Worm (Caenorhabditis elegans) whole organism, late embryonic: Measurements from ENCODE around the gene R105.1.

Source experiments
- F13H6.1 ChIP-seq: sonication (generic microtip); optimal IDR thresholded peaks from 2 replicates; lab custom pipeline; 2016; ENCODE audit warnings: missing genetic modification characterization, missing compliant biosample characterization
- K02D7.2 ChIP-seq: sonication (generic microtip); optimal IDR thresholded peaks from 2 replicates; lab custom pipeline; 2017; ENCODE audit warnings: mild to moderate bottlenecking, missing genetic modification characterization, missing compliant biosample characterization
- T23F11.4 ChIP-seq: fragments of 200-800 bp; sonication (Bioruptor generic); optimal IDR thresholded peaks from 2 replicates; lab custom pipeline; 2018; ENCODE audit warnings: mild to moderate bottlenecking, missing genetic modification characterization, missing compliant biosample characterization
- Y22D7AL.16 ChIP-seq: sonication (generic microtip); optimal IDR thresholded peaks from 2 replicates; lab custom pipeline; 2016; ENCODE audit warnings: missing genetic modification characterization, missing compliant biosample characterization
- ceh-18 ChIP-seq: sonication (generic microtip); optimal IDR thresholded peaks from 2 replicates; lab custom pipeline; 2016; ENCODE audit warnings: missing genetic modification characterization, missing compliant biosample characterization
- ceh-19 ChIP-seq: fragments of 200-800 bp; sonication (Bioruptor generic); optimal IDR thresholded peaks from 2 replicates; lab custom pipeline; 2018; ENCODE audit warnings: mild to moderate bottlenecking, missing genetic modification characterization, missing compliant biosample characterization
- ceh-2 ChIP-seq: sonication (generic microtip); optimal IDR thresholded peaks from 2 replicates; lab custom pipeline; 2016; ENCODE audit warnings: missing genotype, missing genetic modification characterization, missing compliant biosample characterization
- ceh-22 ChIP-seq: sonication (generic microtip); optimal IDR thresholded peaks from 2 replicates; lab custom pipeline; 2017; ENCODE audit warnings: missing biosample characterization, missing genetic modification characterization
- ceh-24 ChIP-seq: sonication (generic microtip); optimal IDR thresholded peaks from 2 replicates; lab custom pipeline; 2016; ENCODE audit warnings: mild to moderate bottlenecking, missing genetic modification characterization, missing compliant biosample characterization
- ceh-34 ChIP-seq: sonication (generic microtip); optimal IDR thresholded peaks from 2 replicates; lab custom pipeline; 2016; ENCODE audit warnings: mild to moderate bottlenecking, missing genetic modification characterization, missing compliant biosample characterization
- ceh-9 ChIP-seq: sonication (generic microtip); optimal IDR thresholded peaks from 2 replicates; lab custom pipeline; 2016; ENCODE audit warnings: mild to moderate bottlenecking, missing genetic modification characterization, inconsistent platforms, missing compliant biosample characterization
- che-1 ChIP-seq: sonication (generic microtip); optimal IDR thresholded peaks from 2 replicates; lab custom pipeline; 2016; ENCODE audit warnings: mild to moderate bottlenecking, missing genetic modification characterization, missing compliant biosample characterization
- dmd-4 ChIP-seq: sonication (generic microtip); optimal IDR thresholded peaks from 2 replicates; lab custom pipeline; 2016; ENCODE audit warnings: borderline replicate concordance, missing genetic modification characterization, missing compliant biosample characterization
- ets-4 ChIP-seq: sonication (generic microtip); optimal IDR thresholded peaks from 2 replicates; lab custom pipeline; 2016; ENCODE audit warnings: missing genetic modification characterization, missing compliant biosample characterization
- eyg-1 ChIP-seq: sonication (generic microtip); optimal IDR thresholded peaks from 2 replicates; lab custom pipeline; 2016; ENCODE audit warnings: missing genotype, missing genetic modification characterization, missing compliant biosample characterization
- fkh-10 ChIP-seq: fragments of 150-350 bp; optimal IDR thresholded peaks from 2 replicates; lab custom pipeline; 2014; ENCODE audit warnings: missing biosample characterization, missing genetic modification reagents, missing genetic modification characterization
- fkh-6 ChIP-seq: sonication (generic microtip); optimal IDR thresholded peaks from 2 replicates; lab custom pipeline; 2016; ENCODE audit warnings: missing genetic modification characterization, missing compliant biosample characterization
- gmeb-2 ChIP-seq: sonication (generic microtip); optimal IDR thresholded peaks from 2 replicates; lab custom pipeline; 2016; ENCODE audit warnings: missing genetic modification characterization, inconsistent platforms, missing compliant biosample characterization
- hlh-15 ChIP-seq: sonication (generic microtip); optimal IDR thresholded peaks from 2 replicates; lab custom pipeline; 2016; ENCODE audit warnings: missing genetic modification characterization, missing compliant biosample characterization
- hlh-6 ChIP-seq: sonication (generic microtip); optimal IDR thresholded peaks from 2 replicates; lab custom pipeline; 2016; ENCODE audit warnings: missing genotype, missing genetic modification characterization, missing compliant biosample characterization
- hlh-8 ChIP-seq: sonication (generic microtip); optimal IDR thresholded peaks from 2 replicates; lab custom pipeline; 2016; ENCODE audit warnings: missing genotype, missing genetic modification characterization, missing compliant biosample characterization
- nhr-11 ChIP-seq: fragments of 150-350 bp; optimal IDR thresholded peaks from 2 replicates; lab custom pipeline; 2014; ENCODE audit warnings: missing biosample characterization, missing genetic modification characterization
- nhr-232 ChIP-seq: sonication (generic microtip); optimal IDR thresholded peaks from 2 replicates; lab custom pipeline; 2016; ENCODE audit warnings: missing genetic modification characterization, missing compliant biosample characterization
- odd-2 ChIP-seq: sonication (generic microtip); optimal IDR thresholded peaks from 2 replicates; lab custom pipeline; 2017; ENCODE audit warnings: antibody characterized with exemption, mild to moderate bottlenecking, missing genetic modification characterization, missing compliant biosample characterization
- pat-9 ChIP-seq: fragments of 200-800 bp; sonication (Bioruptor generic); optimal IDR thresholded peaks from 2 replicates; lab custom pipeline; 2018; ENCODE audit warnings: mild to moderate bottlenecking, missing genetic modification characterization, moderate library complexity, missing compliant biosample characterization
- pax-1 ChIP-seq: fragments of 150-350 bp; optimal IDR thresholded peaks from 2 replicates; lab custom pipeline; 2014; ENCODE audit warnings: missing biosample characterization, missing genetic modification characterization
- pqm-1 ChIP-seq: sonication (generic microtip); optimal IDR thresholded peaks from 2 replicates; lab custom pipeline; 2016; ENCODE audit warnings: missing genetic modification characterization, missing compliant biosample characterization
- pros-1 ChIP-seq: fragments of 150-350 bp; optimal IDR thresholded peaks from 2 replicates; lab custom pipeline; 2014; ENCODE audit warnings: missing biosample characterization, missing genetic modification reagents, missing genetic modification characterization
- syd-9 ChIP-seq: sonication (generic microtip); optimal IDR thresholded peaks from 2 replicates; lab custom pipeline; 2016; ENCODE audit warnings: mild to moderate bottlenecking, missing genetic modification characterization, moderate library complexity, missing compliant biosample characterization
- tbx-7 ChIP-seq: sonication (generic microtip); optimal IDR thresholded peaks from 2 replicates; lab custom pipeline; 2016; ENCODE audit warnings: missing genotype, missing genetic modification characterization, missing compliant biosample characterization
- ttx-3 ChIP-seq: sonication (generic microtip); optimal IDR thresholded peaks from 2 replicates; lab custom pipeline; 2016; ENCODE audit warnings: missing genetic modification reagents, missing genetic modification characterization, missing compliant biosample characterization
- unc-3 ChIP-seq, 2 experiments: fragments of 200-800 bp in 1 of 2; sonication (Bioruptor generic) in 1 of 2; sonication (generic microtip) in 1 of 2; conservative IDR thresholded peaks in 1 of 2; optimal IDR thresholded peaks in 1 of 2; 2 replicates each; pipeline versions ENCODE4 v1.3.6 to Lab custom; 2016 to 2022; ENCODE audit warnings: missing compliant biosample characterization in 2 of 2, missing genetic modification characterization in 2 of 2, missing genetic modification reagents in 1 of 2
- unc-42 ChIP-seq: sonication (generic microtip); optimal IDR thresholded peaks from 2 replicates; lab custom pipeline; 2016; ENCODE audit warnings: missing genotype, missing genetic modification characterization, missing compliant biosample characterization
- unc-55 ChIP-seq: sonication (generic microtip); optimal IDR thresholded peaks from 2 replicates; lab custom pipeline; 2017; ENCODE audit warnings: missing biosample characterization, missing genetic modification reagents, missing genetic modification characterization
- zip-5 ChIP-seq: sonication (generic microtip); optimal IDR thresholded peaks from 2 replicates; lab custom pipeline; 2016; ENCODE audit warnings: missing genetic modification characterization, missing compliant biosample characterization

R105.1 gene

ce11 chrIV:4669242-4669641 lies 35.7 kb downstream of the R105.1 start, which contains the start of gene F29B9.12:
F29B9.12 (plus strand) TSS chrIV:4669542.
- no peak for TF ChIP-seq nhr-11 (tag; lab: Kevin White, UChicago)
- TF ChIP-seq pax-1 (tag; lab: Kevin White, UChicago): no peak
- TF ChIP-seq nhr-232: no peak
- no peak for TF ChIP-seq ttx-3 (tag; lab: Kevin White, UChicago)
- no peak for TF ChIP-seq unc-42 (tag; lab: Kevin White, UChicago)
- no peak for TF ChIP-seq fkh-10 (GFP tag; lab: Kevin White, UChicago)

- TF ChIP-seq F13H6.1 (tag; lab: Kevin White, UChicago) (no peak), hlh-15 (tag; lab: Kevin White, UChicago) (no peak), ceh-24 (tag; lab: Kevin White, UChicago) (no peak), pax-1 (tag; lab: Kevin White, UChicago) (no peak), hlh-6 (tag; lab: Kevin White, UChicago) (no peak), odd-2 (tag; lab: Kevin White, UChicago) (no peak), eyg-1 (tag; lab: Kevin White, UChicago) (no peak), nhr-232 (no peak), zip-5 (tag; lab: Kevin White, UChicago) (no peak), gmeb-2 (tag; lab: Kevin White, UChicago) (no peak), ceh-34 (tag; lab: Kevin White, UChicago) (no peak), fkh-6 (tag; lab: Kevin White, UChicago) (no peak), ceh-22 (tag; lab: Kevin White, UChicago) (no peak), T23F11.4 (no peak), dmd-4 (tag; lab: Kevin White, UChicago) (no peak), pqm-1 (tag; lab: Kevin White, UChicago) (no peak), ceh-18 (tag; lab: Kevin White, UChicago) (no peak), unc-55 (GFP tag; lab: Kevin White, UChicago) (no peak)
These were observed 39.8 kb downstream of the R105.1 start for ce11 chrIV:4673332-4673731.

ce11 chrIV:4674322-4674721 lies 40.8 kb downstream of the R105.1 start:
- no peak for TF ChIP-seq Y22D7AL.16 (tag; lab: Kevin White, UChicago)
- TF ChIP-seq ceh-34 (tag; lab: Kevin White, UChicago): peak; percentile 92
- no peak for TF ChIP-seq ceh-9 (tag; lab: Kevin White, UChicago)
- TF ChIP-seq ceh-2 (tag; lab: Kevin White, UChicago): no peak
- TF ChIP-seq eyg-1 (tag; lab: Kevin White, UChicago): no peak
- no peak for TF ChIP-seq nhr-11 (tag; lab: Kevin White, UChicago)
- TF ChIP-seq syd-9 (tag; lab: Kevin White, UChicago): no peak
- TF ChIP-seq K02D7.2 (tag; lab: Kevin White, UChicago): no peak
- TF ChIP-seq che-1 (tag; lab: Kevin White, UChicago): no peak
- no peak for TF ChIP-seq hlh-8 (tag; lab: Kevin White, UChicago)
- peak; percentile 39 for TF ChIP-seq ceh-19 (GFP tag; lab: Kevin White, UChicago)
- no peak for TF ChIP-seq ceh-18 (tag; lab: Kevin White, UChicago)
- no peak for TF ChIP-seq zip-5 (tag; lab: Kevin White, UChicago)
- TF ChIP-seq pros-1: no peak
- TF ChIP-seq pat-9: no peak
- TF ChIP-seq nhr-232: no peak

- no peak for TF ChIP-seq pros-1
- no peak for TF ChIP-seq ets-4 (tag; lab: Kevin White, UChicago)
- no peak for TF ChIP-seq unc-3 (GFP tag; conservative IDR thresholded peaks at IDR 0.05; lab: Robert Waterston, UW)
- no peak for TF ChIP-seq unc-3 (tag; optimal IDR thresholded peaks at IDR 0.05; lab: Kevin White, UChicago)
- no peak for TF ChIP-seq dmd-4 (tag; lab: Kevin White, UChicago)
- TF ChIP-seq pat-9: no peak
- no peak for TF ChIP-seq eyg-1 (tag; lab: Kevin White, UChicago)
- TF ChIP-seq tbx-7 (tag; lab: Kevin White, UChicago): no peak
- TF ChIP-seq ceh-9 (tag; lab: Kevin White, UChicago): no peak
These were observed 45.2 kb downstream of the R105.1 start, which contains the start of gene kin-36 for ce11 chrIV:4678718-4679117. kin-36 (plus strand) TSS chrIV:4679018.
